Worm (Caenorhabditis elegans) whole organism, L1 larva: Measurements from ENCODE around the gene F55G11.10.

Experiments
- F16B12.6 ChIP-seq: fragments of 150-350 bp; optimal IDR thresholded peaks from 2 replicates; lab custom pipeline; 2014; ENCODE audit warnings: missing biosample characterization, missing genetic modification characterization
- aha-1 ChIP-seq: fragments of 150-350 bp; optimal IDR thresholded peaks from 2 replicates; lab custom pipeline; 2014; ENCODE audit warnings: missing biosample characterization, missing genetic modification characterization
- aly-2 ChIP-seq: fragments of 150-350 bp; optimal IDR thresholded peaks from 2 replicates; lab custom pipeline; 2014; ENCODE audit warnings: missing biosample characterization, missing genetic modification characterization
- ceh-63 ChIP-seq: fragments of 200-800 bp; sonication (Bioruptor generic); optimal IDR thresholded peaks from 2 replicates; lab custom pipeline; 2018; ENCODE audit warnings: mild to moderate bottlenecking, missing genetic modification characterization, missing compliant biosample characterization
- ceh-8 ChIP-seq: fragments of 200-800 bp; sonication (Bioruptor generic); optimal IDR thresholded peaks from 2 replicates; lab custom pipeline; 2018; ENCODE audit warnings: mild to moderate bottlenecking, missing genetic modification characterization, moderate library complexity, missing compliant biosample characterization
- ceh-82 ChIP-seq, 3 experiments: fragments of 150-350 bp in 1 of 3; sonication (generic microtip) in 2 of 3; optimal IDR thresholded peaks; 2 replicates each; lab custom pipeline; 2014 to 2017; ENCODE audit warnings: missing biosample characterization in 3 of 3, missing genetic modification characterization in 3 of 3
- ceh-88 ChIP-seq: fragments of 200-800 bp; sonication (Bioruptor generic); IDR thresholded peaks from 2 replicates; pipeline ENCODE4 v1.3.6; 2022; ENCODE audit warnings: missing genetic modification characterization, missing compliant biosample characterization
- ceh-90 ChIP-seq: sonication (generic microtip); optimal IDR thresholded peaks from 2 replicates; lab custom pipeline; 2016; ENCODE audit warnings: missing genetic modification characterization, missing compliant biosample characterization
- egl-13 ChIP-seq: sonication (generic microtip); optimal IDR thresholded peaks from 2 replicates; lab custom pipeline; 2016; ENCODE audit warnings: missing genotype, missing genetic modification reagents, missing genetic modification characterization, missing compliant biosample characterization
- elt-2 ChIP-seq: sonication (generic microtip); optimal IDR thresholded peaks from 2 replicates; lab custom pipeline; 2016; ENCODE audit warnings: missing genetic modification characterization, mild to moderate bottlenecking, inconsistent platforms, missing compliant biosample characterization, missing genetic modification reagents
- elt-3 ChIP-seq, 6 experiments: fragments of 150-350 bp in 1 of 6; sonication (generic microtip); optimal IDR thresholded peaks; 2 replicates each; lab custom pipeline; 2017 to 2018; ENCODE audit warnings: missing biosample characterization in 6 of 6, missing genetic modification characterization in 6 of 6, inconsistent platforms in 1 of 6
- fkh-8 ChIP-seq: sonication (generic microtip); optimal IDR thresholded peaks from 2 replicates; lab custom pipeline; 2016; ENCODE audit warnings: mild to moderate bottlenecking, missing genetic modification characterization, missing compliant biosample characterization
- fos-1 ChIP-seq: fragments of 150-350 bp; optimal IDR thresholded peaks from 2 replicates; lab custom pipeline; 2014; ENCODE audit warnings: missing biosample characterization, missing genetic modification characterization
- grh-1 ChIP-seq: fragments of 200-800 bp; sonication (Bioruptor generic); IDR thresholded peaks from 2 replicates; pipeline ENCODE4 v1.3.6; 2022; ENCODE audit warnings: missing genetic modification reagents, missing genetic modification characterization, missing compliant biosample characterization
- hlh-17 ChIP-seq: fragments of 200-800 bp; sonication (Bioruptor generic); optimal IDR thresholded peaks from 2 replicates; lab custom pipeline; 2018; ENCODE audit warnings: missing genetic modification characterization, mild to moderate bottlenecking, missing compliant biosample characterization, moderate library complexity, borderline replicate concordance
- hlh-4 ChIP-seq: sonication (generic microtip); optimal IDR thresholded peaks from 2 replicates; lab custom pipeline; 2016; ENCODE audit warnings: mild to moderate bottlenecking, missing genetic modification characterization, missing compliant biosample characterization
- lin-15B ChIP-seq: fragments of 150-350 bp; sonication (generic microtip); optimal IDR thresholded peaks from 3 replicates; lab custom pipeline; 2014; ENCODE audit warnings: missing biosample characterization, missing genetic modification characterization
- lin-35 ChIP-seq, 2 experiments: fragments of 150-350 bp; optimal IDR thresholded peaks; 2 replicates each; lab custom pipeline; 2014; ENCODE audit warnings: missing biosample characterization in 2 of 2, missing genetic modification characterization in 2 of 2, missing genetic modification reagents in 2 of 2
- lsy-2 ChIP-seq, 2 experiments: fragments of 150-350 bp; optimal IDR thresholded peaks; 2 replicates each; lab custom pipeline; 2014; ENCODE audit warnings: missing biosample characterization in 2 of 2, missing genetic modification characterization in 2 of 2
- mef-2 ChIP-seq: fragments of 150-350 bp; optimal IDR thresholded peaks from 2 replicates; lab custom pipeline; 2014; ENCODE audit warnings: missing biosample characterization, missing genetic modification characterization
- mep-1 ChIP-seq: fragments of 150-350 bp; optimal IDR thresholded peaks from 2 replicates; lab custom pipeline; 2014; ENCODE audit warnings: missing biosample characterization, missing genetic modification characterization
- nhr-11 ChIP-seq: fragments of 150-350 bp; optimal IDR thresholded peaks from 2 replicates; lab custom pipeline; 2014; ENCODE audit warnings: missing biosample characterization, missing genetic modification characterization
- nhr-12 ChIP-seq: sonication (generic microtip); optimal IDR thresholded peaks from 2 replicates; lab custom pipeline; 2017; ENCODE audit warnings: missing biosample characterization, missing genetic modification characterization
- nhr-47 ChIP-seq: sonication (generic microtip); optimal IDR thresholded peaks from 2 replicates; lab custom pipeline; 2016; ENCODE audit warnings: mild to moderate bottlenecking, missing genetic modification characterization, moderate library complexity, missing compliant biosample characterization
- nhr-76 ChIP-seq: sonication (generic microtip); optimal IDR thresholded peaks from 2 replicates; lab custom pipeline; 2017; ENCODE audit warnings: missing biosample characterization, missing genetic modification characterization
- nhr-84 ChIP-seq: sonication (generic microtip); optimal IDR thresholded peaks from 2 replicates; lab custom pipeline; 2017; ENCODE audit warnings: missing biosample characterization, missing genetic modification characterization
- nhr-90 ChIP-seq: sonication (generic microtip); optimal IDR thresholded peaks from 2 replicates; lab custom pipeline; 2016; ENCODE audit warnings: mild to moderate bottlenecking, missing genetic modification characterization, missing compliant biosample characterization; ENCODE audit not compliant: poor library complexity
- pag-3 ChIP-seq: sonication (generic microtip); optimal IDR thresholded peaks from 2 replicates; lab custom pipeline; 2017; ENCODE audit warnings: missing genetic modification characterization, mild to moderate bottlenecking, missing compliant biosample characterization, antibody characterized with exemption, borderline replicate concordance; ENCODE audit not compliant: insufficient read depth
- pax-3 ChIP-seq: fragments of 200-800 bp; sonication (Bioruptor generic); optimal IDR thresholded peaks from 2 replicates; lab custom pipeline; 2018; ENCODE audit warnings: mild to moderate bottlenecking, missing genetic modification characterization, moderate library complexity, missing compliant biosample characterization
- rnt-1 ChIP-seq: sonication (generic microtip); optimal IDR thresholded peaks from 2 replicates; lab custom pipeline; 2016; ENCODE audit warnings: mild to moderate bottlenecking, missing genetic modification characterization, moderate library complexity, missing compliant biosample characterization
- sptf-1 ChIP-seq: fragments of 150-350 bp; optimal IDR thresholded peaks from 2 replicates; lab custom pipeline; 2014; ENCODE audit warnings: missing biosample characterization, missing genetic modification characterization
- swsn-7 ChIP-seq: sonication (generic microtip); optimal IDR thresholded peaks from 2 replicates; lab custom pipeline; 2016; ENCODE audit warnings: missing genetic modification characterization, missing compliant biosample characterization
- tbx-2 ChIP-seq: sonication (generic microtip); optimal IDR thresholded peaks from 2 replicates; lab custom pipeline; 2016; ENCODE audit warnings: missing genetic modification characterization, missing compliant biosample characterization
- unc-130 ChIP-seq: fragments of 150-350 bp; optimal IDR thresholded peaks from 2 replicates; lab custom pipeline; 2017; ENCODE audit warnings: missing biosample characterization, missing genetic modification characterization, inconsistent platforms
- unc-30 ChIP-seq: sonication (generic microtip); optimal IDR thresholded peaks from 2 replicates; lab custom pipeline; 2017; ENCODE audit warnings: missing biosample characterization, missing genetic modification characterization
- unc-86 ChIP-seq: sonication (generic microtip); optimal IDR thresholded peaks from 2 replicates; lab custom pipeline; 2016; ENCODE audit warnings: missing genetic modification characterization, missing compliant biosample characterization
- unc-98 ChIP-seq: fragments of 200-800 bp; sonication (Bioruptor generic); IDR thresholded peaks from 2 replicates; pipeline ENCODE4 v1.3.6; 2022; ENCODE audit warnings: missing genetic modification characterization, missing compliant biosample characterization
- vab-15 ChIP-seq: sonication (generic microtip); optimal IDR thresholded peaks from 2 replicates; lab custom pipeline; 2017; ENCODE audit warnings: missing genotype, mild to moderate bottlenecking, missing genetic modification characterization, missing compliant biosample characterization
- zag-1 ChIP-seq: fragments of 150-350 bp; optimal IDR thresholded peaks from 2 replicates; lab custom pipeline; 2014; ENCODE audit warnings: missing biosample characterization, missing genetic modification characterization
- zip-4 ChIP-seq: fragments of 200-800 bp; sonication (Bioruptor generic); optimal IDR thresholded peaks from 2 replicates; lab custom pipeline; 2018; ENCODE audit warnings: mild to moderate bottlenecking, missing genetic modification characterization, moderate library complexity, missing compliant biosample characterization

F55G11.10 gene

DNA sequence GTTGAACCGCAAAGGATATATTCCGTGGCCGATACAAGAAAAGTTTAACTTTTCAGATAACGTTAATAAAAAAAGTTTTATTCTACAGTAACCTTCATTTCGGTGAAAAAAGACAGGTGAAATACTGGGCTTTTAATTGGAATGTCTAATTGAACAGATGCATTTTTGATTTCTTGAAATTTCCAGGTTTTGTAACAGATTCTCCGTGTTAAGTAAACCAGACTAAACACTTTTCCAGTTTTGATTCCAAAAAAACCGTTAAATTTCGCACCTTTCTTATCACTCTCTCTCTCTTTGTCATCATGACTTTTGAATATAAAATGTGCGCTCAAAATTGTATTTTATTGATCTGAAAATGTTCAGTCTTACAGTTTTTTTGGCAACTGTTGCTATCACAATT lies 30.3 kb upstream of the F55G11.10 start, which contains the start of gene C32H11.3:
TSS of gene C32H11.3 (plus strand) at position 301 of the 400 bp plus-strand sequence.
- TF ChIP-seq nhr-12 (tag; lab: Kevin White, UChicago), result no peak
- peak; percentile 46 for TF ChIP-seq hlh-4 (tag; lab: Kevin White, UChicago)

DNA sequence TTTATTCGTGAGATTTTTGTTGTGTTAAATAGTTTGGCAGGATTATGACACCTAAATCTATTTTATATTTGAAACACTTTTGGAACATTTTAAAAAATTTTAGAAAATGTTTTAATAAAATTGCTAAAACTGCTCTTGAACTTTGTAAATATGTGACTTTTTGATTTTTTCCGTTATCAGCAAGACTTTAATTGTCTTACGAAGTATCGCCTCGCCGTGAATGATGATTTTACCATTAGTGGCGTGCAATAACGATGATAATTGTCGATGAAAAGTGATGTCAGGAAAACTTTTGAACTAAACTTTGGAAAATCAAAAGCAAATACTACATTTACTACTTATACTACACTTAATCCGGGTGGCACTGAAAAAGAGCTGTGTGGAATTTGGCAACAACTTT lies 28.0 kb upstream of the F55G11.10 start:
- TF ChIP-seq grh-1 (GFP tag; lab: Robert Waterston, UW), result no peak
- TF ChIP-seq swsn-7 (tag; lab: Kevin White, UChicago), result no peak
- TF ChIP-seq nhr-11 (tag; lab: Kevin White, UChicago), result no peak
- no peak for TF ChIP-seq sptf-1
- no peak for TF ChIP-seq ceh-63 (GFP tag; lab: Kevin White, UChicago)
- no peak for TF ChIP-seq pag-3 (tag; lab: Kevin White, UChicago)
- TF ChIP-seq lin-15B (tag; lab: Kevin White, UChicago), result no peak
- no peak for TF ChIP-seq F16B12.6 (tag; lab: Kevin White, UChicago)
- TF ChIP-seq mep-1 (tag; lab: Kevin White, UChicago), result no peak
- TF ChIP-seq nhr-47, result no peak
- TF ChIP-seq lsy-2 (tag; optimal IDR thresholded peaks at IDR 0.05; lab: Kevin White, UChicago), result no peak
- TF ChIP-seq aly-2, result no peak
- no peak for TF ChIP-seq hlh-17
- no peak for TF ChIP-seq tbx-2 (tag; lab: Kevin White, UChicago)
- TF ChIP-seq pax-3, result no peak
- TF ChIP-seq nhr-90 (tag; lab: Kevin White, UChicago), result no peak
- TF ChIP-seq fos-1 (tag; lab: Kevin White, UChicago), result no peak
- no peak for TF ChIP-seq fkh-8
- TF ChIP-seq zip-4 (GFP tag; lab: Kevin White, UChicago), result no peak

DNA sequence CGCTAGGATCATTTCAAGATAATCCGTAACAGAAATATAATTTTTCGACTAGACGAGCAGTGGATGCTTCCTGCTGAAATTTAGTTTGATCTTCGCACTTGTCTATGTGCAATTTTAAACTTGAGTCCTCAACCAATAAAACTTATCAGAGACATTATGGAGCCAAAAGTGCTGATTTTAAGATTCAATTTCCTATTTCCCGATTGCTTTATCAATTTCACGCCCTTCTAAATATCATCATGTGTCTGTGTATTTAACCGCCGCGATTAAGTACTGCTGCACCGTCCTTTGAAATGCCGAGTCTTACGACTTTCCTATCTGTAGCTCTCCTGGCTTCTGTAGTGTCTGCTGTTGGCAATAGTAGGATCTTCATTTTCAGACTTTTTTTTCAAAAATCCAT lies 27.5 kb upstream of the F55G11.10 start, which contains the start of gene C32H11.4:
TSS of gene C32H11.4 (plus strand) at position 238 of the 400 bp plus-strand sequence.
- TF ChIP-seq elt-2 (tag; lab: Kevin White, UChicago) (peak; percentile 89), egl-13 (tag; lab: Kevin White, UChicago) (no peak)

DNA sequence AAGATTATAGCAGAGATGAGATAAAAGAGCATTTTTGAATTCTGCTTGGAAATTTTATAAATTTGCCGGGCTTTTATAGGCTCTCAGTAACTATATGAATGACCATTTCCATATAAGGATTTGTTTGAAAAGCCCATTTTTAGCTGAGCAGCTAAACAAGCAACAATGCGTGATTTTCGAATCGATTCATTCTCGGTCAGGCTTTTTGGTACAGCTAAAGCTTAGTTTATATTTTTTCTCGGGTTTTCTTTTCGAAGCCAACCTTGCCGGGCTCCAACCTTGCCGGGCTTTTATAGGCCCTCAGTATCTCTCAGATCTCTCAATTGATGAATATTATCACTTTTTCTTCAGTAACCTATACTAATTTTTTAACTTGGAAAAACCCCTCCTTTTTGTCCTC lies 24.2 kb upstream of the F55G11.10 start, which contains the start of gene srlf-4:
TSS of gene srlf-4 (minus strand) at position 101 of the 400 bp plus-strand sequence.
- TF ChIP-seq unc-30 (tag; lab: Kevin White, UChicago) (no peak), rnt-1 (tag; lab: Kevin White, UChicago) (no peak), unc-98 (no peak), mef-2 (tag; lab: Kevin White, UChicago) (no peak), ceh-88 (GFP tag; lab: Robert Waterston, UW) (no peak), aha-1 (tag; lab: Kevin White, UChicago) (no peak), ceh-82 (tag; optimal IDR thresholded peaks at IDR 0.05; lab: Kevin White, UChicago) (no peak)

DNA sequence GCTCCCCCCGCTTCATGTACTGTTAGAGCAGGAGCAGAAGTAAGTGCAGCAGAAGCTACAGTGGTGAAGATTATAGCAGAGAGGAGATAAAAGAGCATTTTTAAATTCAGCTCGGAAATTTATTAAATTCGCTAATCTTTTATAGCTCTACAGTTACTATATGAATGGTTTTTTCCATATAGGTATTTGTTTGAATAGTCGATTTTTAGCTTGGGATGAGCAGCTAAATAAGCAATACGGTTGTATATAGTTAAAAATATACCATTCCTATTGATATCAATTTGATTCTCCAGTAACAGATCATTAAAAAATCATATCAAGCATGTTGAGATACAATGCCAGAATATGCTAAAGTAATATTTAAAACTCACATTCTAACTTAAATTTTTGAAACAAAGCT lies 21.9 kb upstream of the F55G11.10 start, which contains the start of gene srlf-5:
TSS of gene srlf-5 (minus strand) at position 101 of the 400 bp plus-strand sequence.
- TF ChIP-seq hlh-17 (no peak), zag-1 (no peak), unc-130 (tag; lab: Kevin White, UChicago) (no peak), sptf-1 (no peak), rnt-1 (tag; lab: Kevin White, UChicago) (no peak), nhr-76 (no peak), lsy-2 (tag; optimal IDR thresholded peaks at IDR 0.05; lab: Kevin White, UChicago) (no peak), nhr-84 (tag; lab: Kevin White, UChicago) (no peak), ceh-90 (tag; lab: Kevin White, UChicago) (no peak), elt-3 (tag; optimal IDR thresholded peaks at IDR 0.05; lab: Kevin White, UChicago) (no peak), vab-15 (no peak), ceh-8 (GFP tag; lab: Kevin White, UChicago) (no peak), unc-98 (no peak), pag-3 (tag; lab: Kevin White, UChicago) (no peak), unc-86 (tag; lab: Kevin White, UChicago) (no peak), lin-35 (GFP tag; optimal IDR thresholded peaks at IDR 0.05; lab: Kevin White, UChicago) (no peak)
